Fruit fly (Drosophila melanogaster): Measurements from ENCODE around the gene mld.

DNA sequence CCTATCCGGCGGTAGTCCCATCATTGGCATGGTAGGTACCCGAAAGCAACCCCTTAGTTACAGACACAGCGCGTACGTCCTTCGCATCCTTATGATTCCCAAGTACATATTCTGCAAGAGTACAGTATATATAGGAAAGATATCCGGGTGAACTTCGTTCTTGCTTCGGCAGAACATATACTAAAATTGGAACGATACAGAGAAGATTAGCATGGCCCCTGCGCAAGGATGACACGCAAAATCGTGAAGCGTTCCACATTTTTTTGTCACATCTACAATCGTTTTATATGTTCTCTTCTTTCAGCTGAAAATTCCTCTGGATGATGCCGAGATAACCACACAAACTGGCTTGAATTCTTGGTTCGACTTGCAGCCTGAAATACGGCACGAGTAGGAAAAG is 29.5 kb upstream of the mld start:
- no peak for TF ChIP-seq lz (GFP tag; optimal IDR thresholded peaks at IDR 0.05)
- TF ChIP-seq CG16779 (tag; optimal IDR thresholded peaks at IDR 0.05), result no peak
- no peak for TF ChIP-seq Eip75B (GFP tag; optimal IDR thresholded peaks at IDR 0.05)
- no peak for TF ChIP-seq CG10669 (GFP tag; optimal IDR thresholded peaks at IDR 0.05)
- no peak for TF ChIP-seq Hr4 (GFP tag; optimal IDR thresholded peaks at IDR 0.05)
- no peak for TF ChIP-seq CG6276 (GFP tag; optimal IDR thresholded peaks at IDR 0.05)
- no peak for TF ChIP-seq CG8119 (GFP tag; IDR thresholded peaks at IDR 0.05)
- TF ChIP-seq CG34406 (GFP tag; optimal IDR thresholded peaks at IDR 0.05), result no peak
- no peak for TF ChIP-seq eg (GFP tag; IDR thresholded peaks at IDR 0.05)
- TF ChIP-seq CG8319 (GFP tag; optimal IDR thresholded peaks at IDR 0.05), result no peak
- no peak for TF ChIP-seq Sox102F (GFP tag; optimal IDR thresholded peaks at IDR 0.05)
- TF ChIP-seq Lpt (GFP tag; optimal IDR thresholded peaks at IDR 0.05), result no peak

Data from whole organism, prepupa.